Fruit fly (Drosophila melanogaster): ENCODE results near the gene CG16952.

CG16952 gene

dm6 chrX:15869843-15870242 lies at the start of gene CG16952:
CG16952 (plus strand) TSS chrX:15870183.
- TF ChIP-seq CG32264 (GFP tag; optimal IDR thresholded peaks at IDR 0.05) (no peak), HLH106 (tag; optimal IDR thresholded peaks at IDR 0.05) (no peak), Dif (GFP tag; optimal IDR thresholded peaks at IDR 0.05; ENCODE audit: partially characterized antibody) (no peak), Rel (GFP tag; optimal IDR thresholded peaks at IDR 0.05) (no peak), Rel (tag; optimal IDR thresholded peaks at IDR 0.05) (peak; percentile 19), fru (GFP tag; optimal IDR thresholded peaks at IDR 0.05) (peak; percentile 2), lola (GFP tag; optimal IDR thresholded peaks at IDR 0.05) (no peak), sage (GFP tag; optimal IDR thresholded peaks at IDR 0.05) (no peak), foxo (GFP tag; optimal IDR thresholded peaks at IDR 0.05) (peak in 1 of 2 experiments; percentile 9), Hr83 (GFP tag; optimal IDR thresholded peaks at IDR 0.05; ENCODE audit: poor library complexity, severe bottlenecking) (no peak), Vsx2 (GFP tag; optimal IDR thresholded peaks at IDR 0.05; ENCODE audit: partially characterized antibody) (no peak), dmrt93B (GFP tag; optimal IDR thresholded peaks at IDR 0.05) (no peak), br (GFP tag; optimal IDR thresholded peaks at IDR 0.05) (no peak), Myc (optimal IDR thresholded peaks at IDR 0.05) (no peak), Dfd (GFP tag; optimal IDR thresholded peaks at IDR 0.05) (no peak), h (GFP tag; optimal IDR thresholded peaks at IDR 0.05) (no peak), N (GFP tag; optimal IDR thresholded peaks at IDR 0.05) (peak; percentile 65), jim (GFP tag; optimal IDR thresholded peaks at IDR 0.05) (no peak), Hnf4 (GFP tag; optimal IDR thresholded peaks at IDR 0.05) (no peak), CG9705 (GFP tag; optimal IDR thresholded peaks at IDR 0.05) (no peak)

- TF ChIP-seq Jra (GFP tag; optimal IDR thresholded peaks at IDR 0.05) (no peak), foxo (GFP tag; optimal IDR thresholded peaks at IDR 0.05) (no peak), OdsH (GFP tag; optimal IDR thresholded peaks at IDR 0.05) (no peak), CrebA (GFP tag; optimal IDR thresholded peaks at IDR 0.05; ENCODE audit: borderline replicate concordance) (no peak), dsf (GFP tag; optimal IDR thresholded peaks at IDR 0.05; ENCODE audit: borderline replicate concordance) (no peak), fru (GFP tag; optimal IDR thresholded peaks at IDR 0.05) (no peak), Myc (optimal IDR thresholded peaks at IDR 0.05) (no peak), Hr78 (GFP tag; optimal IDR thresholded peaks at IDR 0.05) (no peak), Vsx2 (GFP tag; optimal IDR thresholded peaks at IDR 0.05; ENCODE audit: partially characterized antibody) (no peak), rgr (GFP tag; optimal IDR thresholded peaks at IDR 0.05) (no peak), h (GFP tag; optimal IDR thresholded peaks at IDR 0.05) (no peak)
Measured at dm6 chrX:15822363-15822762, 47.6 kb upstream of the CG16952 start.

- TF ChIP-seq ey (GFP tag; optimal IDR thresholded peaks at IDR 0.05) (no peak), h (GFP tag; optimal IDR thresholded peaks at IDR 0.05) (no peak), brk (GFP tag; optimal IDR thresholded peaks at IDR 0.05) (no peak), dl (GFP tag; optimal IDR thresholded peaks at IDR 0.05; ENCODE audit: insufficient read depth in 1 of 2, partially characterized antibody in 2 of 2) (no peak), CrebA (GFP tag; optimal IDR thresholded peaks at IDR 0.05; ENCODE audit: borderline replicate concordance) (no peak), Vsx2 (GFP tag; optimal IDR thresholded peaks at IDR 0.05; ENCODE audit: partially characterized antibody) (no peak), Hnf4 (GFP tag; optimal IDR thresholded peaks at IDR 0.05) (no peak), dsf (GFP tag; optimal IDR thresholded peaks at IDR 0.05; ENCODE audit: borderline replicate concordance) (no peak), Rel (GFP tag; optimal IDR thresholded peaks at IDR 0.05) (no peak), Rel (tag; optimal IDR thresholded peaks at IDR 0.05) (no peak), foxo (GFP tag; optimal IDR thresholded peaks at IDR 0.05) (no peak), Sp1 (GFP tag; optimal IDR thresholded peaks at IDR 0.05) (no peak), HLH106 (tag; optimal IDR thresholded peaks at IDR 0.05) (no peak), lola (GFP tag; optimal IDR thresholded peaks at IDR 0.05) (no peak), pan (optimal IDR thresholded peaks at IDR 0.05) (no peak), Abd-B (GFP tag; optimal IDR thresholded peaks at IDR 0.05) (no peak), fru (GFP tag; optimal IDR thresholded peaks at IDR 0.05) (no peak), usp (GFP tag; optimal IDR thresholded peaks at IDR 0.05) (no peak)
Measured at dm6 chrX:15833957-15834356, 36.0 kb upstream of the CG16952 start.

- TF ChIP-seq jim (GFP tag; optimal IDR thresholded peaks at IDR 0.05) (no peak), dmrt93B (GFP tag; optimal IDR thresholded peaks at IDR 0.05) (no peak), OdsH (GFP tag; optimal IDR thresholded peaks at IDR 0.05) (no peak), lola (GFP tag; optimal IDR thresholded peaks at IDR 0.05) (no peak), brk (GFP tag; optimal IDR thresholded peaks at IDR 0.05) (peak; percentile 46), dsf (GFP tag; optimal IDR thresholded peaks at IDR 0.05; ENCODE audit: borderline replicate concordance) (no peak), dl (GFP tag; optimal IDR thresholded peaks at IDR 0.05; ENCODE audit: insufficient read depth in 1 of 2, partially characterized antibody in 2 of 2) (peak; percentile 49 to 85), sage (GFP tag; optimal IDR thresholded peaks at IDR 0.05) (no peak), Hr78 (GFP tag; optimal IDR thresholded peaks at IDR 0.05) (no peak), Hr83 (GFP tag; optimal IDR thresholded peaks at IDR 0.05; ENCODE audit: poor library complexity, severe bottlenecking) (peak; percentile 5), ey (GFP tag; optimal IDR thresholded peaks at IDR 0.05) (no peak), Dif (GFP tag; optimal IDR thresholded peaks at IDR 0.05; ENCODE audit: partially characterized antibody) (peak; percentile 86), Jra (GFP tag; optimal IDR thresholded peaks at IDR 0.05) (peak; percentile 27), Abd-B (GFP tag; optimal IDR thresholded peaks at IDR 0.05) (no peak), h (GFP tag; optimal IDR thresholded peaks at IDR 0.05) (peak; percentile 8), sv (GFP tag; optimal IDR thresholded peaks at IDR 0.05) (no peak), tai (GFP tag; optimal IDR thresholded peaks at IDR 0.05) (no peak), Hnf4 (GFP tag; optimal IDR thresholded peaks at IDR 0.05) (peak; percentile 23), Rel (GFP tag; optimal IDR thresholded peaks at IDR 0.05) (no peak), Rel (tag; optimal IDR thresholded peaks at IDR 0.05) (peak; percentile 95), Vsx2 (GFP tag; optimal IDR thresholded peaks at IDR 0.05; ENCODE audit: partially characterized antibody) (peak; percentile 63), N (GFP tag; optimal IDR thresholded peaks at IDR 0.05) (peak; percentile 26), CG32264 (GFP tag; optimal IDR thresholded peaks at IDR 0.05) (no peak), Myc (optimal IDR thresholded peaks at IDR 0.05) (no peak), Dfd (GFP tag; optimal IDR thresholded peaks at IDR 0.05) (no peak), HLH106 (tag; optimal IDR thresholded peaks at IDR 0.05) (no peak), foxo (GFP tag; optimal IDR thresholded peaks at IDR 0.05) (peak in 1 of 2 experiments; percentile 3), GATAd (GFP tag; optimal IDR thresholded peaks at IDR 0.05) (no peak), woc (GFP tag; optimal IDR thresholded peaks at IDR 0.05) (peak; percentile 47), CrebA (GFP tag; optimal IDR thresholded peaks at IDR 0.05; ENCODE audit: borderline replicate concordance) (no peak), CG9705 (GFP tag; optimal IDR thresholded peaks at IDR 0.05) (no peak)
Measured at dm6 chrX:15834594-15835236, 35.3 kb upstream of the CG16952 start.
